Worm (Caenorhabditis elegans): Measurements from ENCODE around the gene slc-25A26.

The slc-25A26 gene

ce11 chrIV:8967990-8968389 lies 37.7 kb downstream of the slc-25A26 start, which contains the start of gene suex-2:
TSS of gene suex-2 (plus strand) at chrIV:8968290.
- TF ChIP-seq aha-1 (tag) (peak; percentile 8), nhr-76 (tag; optimal IDR thresholded peaks at IDR 0.05) (no peak), set-16 (GFP tag; IDR thresholded peaks at IDR 0.05) (no peak), T26A8.4 (GFP tag; IDR thresholded peaks at IDR 0.05) (no peak)

- TF ChIP-seq nhr-237 (tag; optimal IDR thresholded peaks at IDR 0.05) (no peak), zag-1 (tag; optimal IDR thresholded peaks at IDR 0.05) (no peak), fos-1 (tag; optimal IDR thresholded peaks at IDR 0.05) (no peak), nhr-28 (tag; optimal IDR thresholded peaks at IDR 0.05) (peak; percentile 75), skn-1 (tag; optimal IDR thresholded peaks at IDR 0.05) (no peak), ces-1 (GFP tag; optimal IDR thresholded peaks at IDR 0.05) (no peak), zfp-3 (GFP tag; conservative IDR thresholded peaks at IDR 0.05) (no peak), ceh-28 (tag; optimal IDR thresholded peaks at IDR 0.05) (no peak), nhr-102 (tag; optimal IDR thresholded peaks at IDR 0.05) (peak; percentile 40), nhr-42 (GFP tag; IDR thresholded peaks at IDR 0.05) (no peak), mes-2 (tag; optimal IDR thresholded peaks at IDR 0.05; ENCODE audit: poor library complexity, severe bottlenecking) (peak; percentile 98), daf-19 (GFP tag; conservative IDR thresholded peaks at IDR 0.05) (no peak), spr-1 (tag; optimal IDR thresholded peaks at IDR 0.05) (no peak), nhr-11 (tag; optimal IDR thresholded peaks at IDR 0.05) (no peak), mxl-2 (GFP tag; conservative IDR thresholded peaks at IDR 0.05) (no peak), mdl-1 (tag; optimal IDR thresholded peaks at IDR 0.05) (peak in 1 of 2 experiments; percentile 32), vab-7 (GFP tag; IDR thresholded peaks at IDR 0.05) (no peak), nhr-41 (GFP tag; IDR thresholded peaks at IDR 0.05) (no peak), dve-1 (tag; optimal IDR thresholded peaks at IDR 0.05; ENCODE audit: insufficient read depth) (peak; percentile 23), tag-97 (GFP tag; IDR thresholded peaks at IDR 0.05) (no peak), zip-11 (GFP tag; IDR thresholded peaks at IDR 0.05) (no peak), php-3 (GFP tag; IDR thresholded peaks at IDR 0.05) (no peak), unc-130 (GFP tag; optimal IDR thresholded peaks at IDR 0.05) (peak; percentile 85), mdt-29 (GFP tag; IDR thresholded peaks at IDR 0.05) (no peak), ZK546.5 (tag; optimal IDR thresholded peaks at IDR 0.05) (no peak), fkh-10 (GFP tag; optimal IDR thresholded peaks at IDR 0.05) (no peak), lsy-2 (tag; optimal IDR thresholded peaks at IDR 0.05) (peak in 1 of 2 experiments; percentile 79), ceh-82 (tag; optimal IDR thresholded peaks at IDR 0.05) (no peak), rbr-2 (tag; optimal IDR thresholded peaks at IDR 0.05) (peak; percentile 59), R02D3.7 (tag; optimal IDR thresholded peaks at IDR 0.05) (no peak), nhr-25 (tag; optimal IDR thresholded peaks at IDR 0.05; ENCODE audit: borderline replicate concordance, insufficient read depth) (peak; percentile 64), hmg-1.1 (GFP tag; IDR thresholded peaks at IDR 0.05) (no peak), snpc-4 (tag; optimal IDR thresholded peaks at IDR 0.05) (no peak), egl-43 (GFP tag; IDR thresholded peaks at IDR 0.05) (no peak), lin-1 (GFP tag; IDR thresholded peaks at IDR 0.05) (no peak), lin-38 (GFP tag; IDR thresholded peaks at IDR 0.05) (no peak; the same call in 1 of the 2 replicates), F49E8.2 (tag; optimal IDR thresholded peaks at IDR 0.05; ENCODE audit: borderline replicate concordance) (peak; percentile 46), Y105C5A.15 (GFP tag; IDR thresholded peaks at IDR 0.05) (no peak), Y5F2A.4 (GFP tag; optimal IDR thresholded peaks at IDR 0.05) (no peak), lin-29 (GFP tag; IDR thresholded peaks at IDR 0.05) (no peak), tra-1 (GFP tag; IDR thresholded peaks at IDR 0.05) (no peak), snpc-1.2 (GFP tag; IDR thresholded peaks at IDR 0.05) (peak; percentile 31; the same call in 1 of the 2 replicates), set-16 (GFP tag; IDR thresholded peaks at IDR 0.05) (no peak), ZK337.2 (GFP tag; IDR thresholded peaks at IDR 0.05) (peak; percentile 90), daf-12 (tag; optimal IDR thresholded peaks at IDR 0.05) (no peak), ceh-20 (GFP tag; IDR thresholded peaks at IDR 0.05) (no peak; the same call in 1 of the 2 replicates)
Measured at ce11 chrIV:8973249-8973958, 43.2 kb downstream of the slc-25A26 start, which contains the start of gene C53B4.3. TSS of gene C53B4.3 (minus strand) at chrIV:8973712.
